Fruit fly (Drosophila melanogaster) whole organism, embryonic: ENCODE data around the gene ATPsynG.

Experiments used
- Atf3 ChIP-seq: fragments of 200-800 bp; sonication (Bioruptor generic); optimal IDR thresholded peaks from 3 replicates; lab custom pipeline; 2016; ENCODE audit warnings: missing biosample characterization, missing genetic modification characterization
- CG12219 ChIP-seq: fragments of 200-800 bp; sonication (Bioruptor generic); optimal IDR thresholded peaks from 3 replicates; lab custom pipeline; 2018; ENCODE audit warnings: missing biosample characterization, mild to moderate bottlenecking, missing genetic modification characterization
- CG13775 ChIP-seq: fragments of 200-800 bp; sonication (Bioruptor generic); optimal IDR thresholded peaks from 3 replicates; lab custom pipeline; 2017; ENCODE audit warnings: missing biosample characterization, mild to moderate bottlenecking, missing genetic modification characterization
- CG15011 ChIP-seq: fragments of 200-800 bp; sonication (Bioruptor generic); optimal IDR thresholded peaks from 3 replicates; lab custom pipeline; 2018; ENCODE audit warnings: missing biosample characterization, mild to moderate bottlenecking, missing genetic modification characterization
- CG15601 ChIP-seq: fragments of 200-800 bp; sonication (Bioruptor generic); optimal IDR thresholded peaks from 3 replicates; lab custom pipeline; 2019; ENCODE audit warnings: missing biosample characterization, mild to moderate bottlenecking, missing genetic modification characterization, moderate library complexity
- CG1792 ChIP-seq: fragments of 200-800 bp; sonication (Bioruptor generic); optimal IDR thresholded peaks from 2 replicates; lab custom pipeline; 2016; ENCODE audit warnings: missing biosample characterization, missing genetic modification characterization
- CG18011 ChIP-seq: fragments of 200-800 bp; sonication (Bioruptor generic); optimal IDR thresholded peaks from 2 replicates; lab custom pipeline; 2017; ENCODE audit warnings: missing biosample characterization, missing genetic modification characterization, mild to moderate bottlenecking, moderate library complexity, missing genotype
- CG2120 ChIP-seq: fragments of 200-800 bp; sonication (Bioruptor generic); optimal IDR thresholded peaks from 3 replicates; lab custom pipeline; 2016; ENCODE audit warnings: missing biosample characterization, missing genetic modification characterization
- CG2202 ChIP-seq: fragments of 200-800 bp; sonication (Bioruptor generic); optimal IDR thresholded peaks from 2 replicates; lab custom pipeline; 2018; ENCODE audit warnings: missing biosample characterization, mild to moderate bottlenecking, missing genetic modification characterization
- CG2875 ChIP-seq: fragments of 200-800 bp; sonication (Bioruptor generic); optimal IDR thresholded peaks from 2 replicates; lab custom pipeline; 2017; ENCODE audit warnings: missing biosample characterization, mild to moderate bottlenecking, missing genetic modification characterization, missing genetic modification reagents
- CG2889 ChIP-seq: fragments of 200-800 bp; sonication (Bioruptor generic); IDR thresholded peaks from 3 replicates; pipeline ENCODE4 v1.3.6; 2022; ENCODE audit warnings: missing biosample characterization, missing genetic modification characterization
- CG33557 ChIP-seq: fragments of 200-800 bp; sonication (Bioruptor generic); optimal IDR thresholded peaks from 2 replicates; lab custom pipeline; 2019; ENCODE audit warnings: missing biosample characterization, mild to moderate bottlenecking, missing genetic modification characterization, moderate library complexity
- CG3407 ChIP-seq: fragments of 200-800 bp; sonication (Bioruptor generic); optimal IDR thresholded peaks from 2 replicates; lab custom pipeline; 2018; ENCODE audit warnings: missing biosample characterization, mild to moderate bottlenecking, missing genetic modification characterization
- CG34376 ChIP-seq: fragments of 200-800 bp; sonication (Bioruptor generic); optimal IDR thresholded peaks from 2 replicates; lab custom pipeline; 2018; ENCODE audit warnings: missing biosample characterization, mild to moderate bottlenecking, missing genetic modification characterization
- CG34422 ChIP-seq: fragments of 200-800 bp; sonication (Bioruptor generic); IDR thresholded peaks from 3 replicates; pipeline ENCODE4 v1.3.6; 2022; ENCODE audit warnings: missing biosample characterization, missing genetic modification characterization
- CG7987 ChIP-seq: fragments of 200-800 bp; sonication (Bioruptor generic); optimal IDR thresholded peaks from 2 replicates; lab custom pipeline; 2018; ENCODE audit warnings: missing biosample characterization, mild to moderate bottlenecking, missing genetic modification characterization, moderate library complexity
- CG8089 ChIP-seq: fragments of 200-800 bp; sonication (Bioruptor generic); optimal IDR thresholded peaks from 3 replicates; lab custom pipeline; 2016; ENCODE audit warnings: missing biosample characterization, missing genetic modification characterization
- CG8924 ChIP-seq: fragments of 200-800 bp; optimal IDR thresholded peaks from 3 replicates; lab custom pipeline; 2019; ENCODE audit warnings: missing biosample characterization, mild to moderate bottlenecking, missing genetic modification characterization, moderate library complexity
- Dad ChIP-seq: fragments of 200-800 bp; sonication (Bioruptor generic); optimal IDR thresholded peaks from 3 replicates; lab custom pipeline; 2016; ENCODE audit warnings: missing biosample characterization, missing genetic modification characterization
- HHEX ChIP-seq: fragments of 200-800 bp; sonication (Bioruptor generic); optimal IDR thresholded peaks from 3 replicates; lab custom pipeline; 2017; ENCODE audit warnings: missing biosample characterization, mild to moderate bottlenecking, missing genetic modification characterization, missing genetic modification reagents
- Hmr ChIP-seq: fragments of 200-800 bp; sonication (Bioruptor generic); optimal IDR thresholded peaks from 3 replicates; lab custom pipeline; 2017; ENCODE audit warnings: mild to moderate bottlenecking, missing biosample characterization, missing genetic modification reagents, missing genetic modification characterization
- Lim3 ChIP-seq: fragments of 200-800 bp; sonication (Bioruptor generic); IDR thresholded peaks from 2 replicates; pipeline ENCODE4 v1.3.6; 2022; ENCODE audit warnings: missing biosample characterization, missing genetic modification characterization
- Myb ChIP-seq: fragments of 200-800 bp; sonication (Bioruptor generic); optimal IDR thresholded peaks from 2 replicates; lab custom pipeline; 2016; ENCODE audit warnings: missing biosample characterization, missing genetic modification characterization
- Side ChIP-seq: fragments of 200-800 bp; sonication (Bioruptor generic); optimal IDR thresholded peaks from 2 replicates; lab custom pipeline; 2016; ENCODE audit warnings: missing biosample characterization, missing genetic modification characterization
- Sox100B ChIP-seq: fragments of 200-800 bp; sonication (Bioruptor generic); optimal IDR thresholded peaks from 3 replicates; lab custom pipeline; 2018; ENCODE audit warnings: missing biosample characterization, mild to moderate bottlenecking, missing genetic modification characterization
- Usf ChIP-seq: fragments of 200-800 bp; sonication (Bioruptor generic); optimal IDR thresholded peaks from 2 replicates; lab custom pipeline; 2017; ENCODE audit warnings: missing genotype, missing biosample characterization, missing genetic modification characterization
- Xbp1 ChIP-seq: fragments of 200-800 bp; sonication (Bioruptor generic); optimal IDR thresholded peaks from 3 replicates; lab custom pipeline; 2016; ENCODE audit warnings: missing biosample characterization, mild to moderate bottlenecking, missing genetic modification characterization
- amos ChIP-seq: fragments of 200-800 bp; sonication (Bioruptor generic); IDR thresholded peaks from 2 replicates; pipeline ENCODE4 v1.3.6; 2022; ENCODE audit warnings: missing biosample characterization, missing genetic modification characterization; ENCODE audit not compliant: partially characterized antibody
- az2 ChIP-seq: fragments of 200-800 bp; sonication (Bioruptor generic); optimal IDR thresholded peaks from 3 replicates; lab custom pipeline; 2016; ENCODE audit warnings: missing biosample characterization, missing genetic modification characterization
- bowl ChIP-seq: fragments of 200-800 bp; sonication (Bioruptor generic); IDR thresholded peaks from 2 replicates; pipeline ENCODE4 v1.3.6; 2022; ENCODE audit warnings: missing biosample characterization, missing genetic modification characterization
- chn ChIP-seq: fragments of 200-800 bp; sonication (Bioruptor generic); optimal IDR thresholded peaks from 2 replicates; lab custom pipeline; 2016; ENCODE audit warnings: missing biosample characterization, missing genetic modification characterization
- crp ChIP-seq, 2 experiments: fragments of 200-800 bp; sonication (Bioruptor generic); optimal IDR thresholded peaks; 2 replicates in 1 of 2; 3 replicates in 1 of 2; lab custom pipeline; 2017; ENCODE audit warnings: missing biosample characterization in 2 of 2, missing genetic modification characterization in 2 of 2, mild to moderate bottlenecking in 1 of 2, moderate library complexity in 1 of 2
- da ChIP-seq: fragments of 200-800 bp; sonication (Bioruptor generic); optimal IDR thresholded peaks from 2 replicates; lab custom pipeline; 2016; ENCODE audit warnings: missing biosample characterization, missing genetic modification characterization
- dmrt11E ChIP-seq: fragments of 200-800 bp; sonication (Bioruptor generic); optimal IDR thresholded peaks from 3 replicates; lab custom pipeline; 2018; ENCODE audit warnings: missing biosample characterization, mild to moderate bottlenecking, missing genetic modification characterization, moderate library complexity
- gcm2 ChIP-seq: fragments of 200-800 bp; sonication (Bioruptor generic); optimal IDR thresholded peaks from 2 replicates; lab custom pipeline; 2016; ENCODE audit warnings: missing biosample characterization, missing genetic modification characterization
- her ChIP-seq: fragments of 200-800 bp; sonication (Bioruptor generic); optimal IDR thresholded peaks from 2 replicates; lab custom pipeline; 2016; ENCODE audit warnings: missing biosample characterization, missing genetic modification characterization
- ken ChIP-seq: fragments of 200-800 bp; sonication (Bioruptor generic); IDR thresholded peaks from 3 replicates; pipeline ENCODE4 v1.3.6; 2022; ENCODE audit warnings: missing biosample characterization, missing genetic modification characterization
- luna ChIP-seq: fragments of 200-800 bp; sonication (Bioruptor generic); optimal IDR thresholded peaks from 2 replicates; lab custom pipeline; 2016; ENCODE audit warnings: missing biosample characterization, missing genetic modification characterization
- org-1 ChIP-seq: fragments of 200-800 bp; sonication (Bioruptor generic); optimal IDR thresholded peaks from 2 replicates; lab custom pipeline; 2017; ENCODE audit warnings: missing biosample characterization, missing genetic modification characterization
- prd ChIP-seq, 3 experiments: fragments of >200 bp in 2 of 3; fragments of 200-800 bp in 1 of 3; sonication (Bioruptor generic) in 1 of 3; optimal IDR thresholded peaks in 2 of 3; IDR thresholded peaks in 1 of 3; 2 replicates in 2 of 3; 3 replicates in 1 of 3; pipeline versions ENCODE4 v1.3.6 to Lab custom; 2017 to 2022; ENCODE audit warnings: missing biosample characterization in 1 of 3, missing genetic modification characterization in 1 of 3
- pzg ChIP-seq: fragments of 200-800 bp; sonication (Bioruptor generic); optimal IDR thresholded peaks from 3 replicates; lab custom pipeline; 2018; ENCODE audit warnings: missing biosample characterization, mild to moderate bottlenecking, missing genetic modification characterization, moderate library complexity
- sc ChIP-seq, 3 experiments: fragments of >200 bp in 2 of 3; fragments of 200-800 bp in 1 of 3; sonication (Bioruptor generic) in 1 of 3; optimal IDR thresholded peaks; 2 replicates in 2 of 3; 3 replicates in 1 of 3; lab custom pipeline; 2017; ENCODE audit warnings: mild to moderate bottlenecking in 1 of 3, missing biosample characterization in 1 of 3, missing genetic modification characterization in 1 of 3, missing genetic modification reagents in 1 of 3
- seq ChIP-seq: fragments of 200-800 bp; sonication (Bioruptor generic); IDR thresholded peaks from 2 replicates; pipeline ENCODE4 v1.3.6; 2022; ENCODE audit warnings: missing biosample characterization, missing genetic modification characterization
- slou ChIP-seq: fragments of 200-800 bp; sonication (Bioruptor generic); optimal IDR thresholded peaks from 3 replicates; lab custom pipeline; 2016; ENCODE audit warnings: missing biosample characterization, missing genetic modification characterization
- slp2 ChIP-seq: fragments of 200-800 bp; sonication (Bioruptor generic); optimal IDR thresholded peaks from 2 replicates; lab custom pipeline; 2016; ENCODE audit warnings: missing biosample characterization, missing genetic modification characterization
- trem ChIP-seq: fragments of 200-800 bp; optimal IDR thresholded peaks from 3 replicates; lab custom pipeline; 2019; ENCODE audit warnings: missing biosample characterization, mild to moderate bottlenecking, missing genetic modification characterization, moderate library complexity
- twi ChIP-seq: fragments of 200-800 bp; optimal IDR thresholded peaks from 2 replicates; lab custom pipeline; 2019; ENCODE audit warnings: missing biosample characterization, mild to moderate bottlenecking, missing genetic modification characterization, moderate library complexity
- zen ChIP-seq: fragments of 200-800 bp; sonication (Bioruptor generic); optimal IDR thresholded peaks from 3 replicates; lab custom pipeline; 2018; ENCODE audit warnings: missing biosample characterization, mild to moderate bottlenecking, missing genetic modification characterization, moderate library complexity

The ATPsynG gene

DNA sequence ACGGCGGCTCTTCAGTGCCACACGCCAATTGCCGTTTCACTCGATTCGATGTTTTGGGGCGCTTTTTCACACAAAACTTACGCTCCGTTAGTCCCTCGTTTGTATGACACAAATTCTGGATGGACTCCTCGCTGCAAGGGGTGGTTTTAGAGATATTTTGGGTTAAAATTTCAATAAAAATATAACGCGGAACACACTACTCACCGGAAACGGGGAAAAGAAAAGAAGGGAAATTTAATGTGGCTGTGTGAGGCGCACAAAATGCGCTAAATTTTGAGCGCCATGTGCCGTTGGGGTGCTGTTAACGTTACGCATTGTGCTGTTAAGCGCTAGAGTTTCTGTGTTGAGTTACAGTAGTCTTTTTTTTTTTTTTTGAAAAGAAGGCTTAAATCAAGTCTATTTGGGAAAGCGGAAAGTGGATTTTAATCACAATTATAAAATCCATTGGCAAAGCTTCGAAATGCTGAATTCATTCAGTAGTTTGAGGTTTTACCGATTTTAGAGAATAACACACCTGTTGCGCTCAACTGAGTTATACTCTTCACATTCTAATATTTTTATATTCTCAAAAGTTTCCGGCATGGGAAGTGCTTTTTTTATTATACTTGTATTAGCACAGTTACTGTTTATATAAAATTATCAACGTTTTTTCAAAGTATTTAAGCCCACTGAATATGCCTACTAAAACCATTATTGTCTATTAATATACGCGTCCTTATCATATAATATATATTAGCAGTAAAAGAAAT is 27.9 kb upstream of the ATPsynG start, which contains the start of gene RpL9 (continued):
- TF ChIP-seq trem (tag; lab: Kevin White, UChicago) (peak; percentile 39), Sox100B (peak; percentile 81), Usf (peak; percentile 38), CG34376 (GFP tag; lab: Kevin White, UChicago) (peak; percentile 92), CG13775 (GFP tag; lab: Kevin White, UChicago) (peak; percentile 78), da (GFP tag; lab: Kevin White, UChicago) (peak; percentile 30), slp2 (GFP tag; lab: Kevin White, UChicago) (peak; percentile 48), chn (GFP tag; lab: Kevin White, UChicago) (peak; percentile 33), CG2202 (tag; lab: Kevin White, UChicago) (peak; percentile 67), Lim3 (no peak), Hmr (GFP tag; lab: Kevin White, UChicago) (no peak), Dad (GFP tag; lab: Kevin White, UChicago) (peak; percentile 13), CG33557 (GFP tag; lab: Kevin White, UChicago) (peak; percentile 72), CG15601 (tag; lab: Kevin White, UChicago) (peak; percentile 53), CG18011 (GFP tag; lab: Kevin White, UChicago) (peak; percentile 71), pzg (GFP tag; lab: Kevin White, UChicago) (peak; percentile 51), sc (optimal IDR thresholded peaks at IDR 0.05; lab: Kevin White, UChicago) (no peak), sc (GFP tag; optimal IDR thresholded peaks at IDR 0.05; lab: Kevin White, UChicago) (peak; percentile 53), prd (optimal IDR thresholded peaks at IDR 0.05; lab: Kevin White, UChicago) (no peak), prd (GFP tag; IDR thresholded peaks at IDR 0.05; lab: Robert Waterston, UW) (no peak), twi (no peak), az2 (GFP tag; lab: Kevin White, UChicago) (peak; percentile 39), CG34422 (GFP tag; lab: Robert Waterston, UW) (peak; percentile 83), CG7987 (peak; percentile 90), bowl (GFP tag; lab: Robert Waterston, UW) (peak; percentile 64; the same call in 1 of the 2 replicates), dmrt11E (tag; lab: Kevin White, UChicago) (peak; percentile 49), CG3407 (GFP tag; lab: Kevin White, UChicago) (no peak), luna (GFP tag; lab: Kevin White, UChicago) (peak; percentile 77), CG15011 (GFP tag; lab: Kevin White, UChicago) (peak; percentile 74), Atf3 (GFP tag; lab: Kevin White, UChicago) (peak; percentile 15), Myb (peak; percentile 43), crp (GFP tag; optimal IDR thresholded peaks at IDR 0.05; lab: Kevin White, UChicago) (peak in 1 of 2 experiments; percentile 40), CG2889 (GFP tag; lab: Robert Waterston, UW) (no peak), CG1792 (GFP tag; lab: Kevin White, UChicago) (peak; percentile 45), gcm2 (GFP tag; lab: Kevin White, UChicago) (peak; percentile 1), CG2875 (GFP tag; lab: Kevin White, UChicago) (peak; percentile 73), HHEX (GFP tag; lab: Kevin White, UChicago) (peak; percentile 86), org-1 (peak; percentile 68), slou (GFP tag; lab: Kevin White, UChicago) (peak; percentile 9), CG8089 (peak; percentile 60), Xbp1 (peak; percentile 45), ken (GFP tag; lab: Robert Waterston, UW) (peak; percentile 76; the same call in 1 of the 3 replicates), zen (tag; lab: Kevin White, UChicago) (peak; percentile 12), CG12219 (GFP tag; lab: Kevin White, UChicago) (peak; percentile 84), CG8924 (no peak), seq (GFP tag; lab: Robert Waterston, UW) (peak; percentile 57; the same call in 1 of the 2 replicates), Side (GFP tag; lab: Kevin White, UChicago) (peak; percentile 82), her (GFP tag; lab: Kevin White, UChicago) (peak; percentile 81), amos (GFP tag; lab: Robert Waterston, UW) (no peak; the same call in 1 of the 2 replicates), CG2120 (peak; percentile 3)
